Fruit fly (Drosophila melanogaster) whole organism, prepupa: ENCODE results near the gene CG33796.

Experiments used
- Blimp-1 ChIP-seq: fragments of 200-800 bp; sonication (Bioruptor generic); optimal IDR thresholded peaks from 3 replicates; lab custom pipeline; 2017; ENCODE audit warnings: missing biosample characterization, missing genetic modification characterization, mild to moderate bottlenecking, moderate library complexity, missing genetic modification reagents
- CG10631 ChIP-seq: fragments of 200-800 bp; sonication (Bioruptor generic); optimal IDR thresholded peaks from 2 replicates; lab custom pipeline; 2016; ENCODE audit warnings: missing biosample characterization, missing genetic modification characterization
- CG10669 ChIP-seq: fragments of 200-800 bp; sonication (Bioruptor generic); optimal IDR thresholded peaks from 3 replicates; lab custom pipeline; 2018; ENCODE audit warnings: missing biosample characterization, mild to moderate bottlenecking, missing genetic modification characterization, moderate library complexity
- CG11762 ChIP-seq: fragments of 200-800 bp; sonication (Bioruptor generic); optimal IDR thresholded peaks from 3 replicates; lab custom pipeline; 2016; ENCODE audit warnings: missing biosample characterization, missing genetic modification characterization; ENCODE audit not compliant: insufficient read depth
- CG11902 ChIP-seq: fragments of 200-800 bp; sonication (Bioruptor generic); optimal IDR thresholded peaks from 3 replicates; lab custom pipeline; 2016; ENCODE audit warnings: missing biosample characterization, missing genetic modification characterization
- CG15336 ChIP-seq: fragments of 200-800 bp; sonication (Bioruptor generic); IDR thresholded peaks from 2 replicates; pipeline ENCODE4 v1.3.6; 2022; ENCODE audit warnings: missing biosample characterization, missing genetic modification characterization
- CG1621 ChIP-seq: fragments of 200-800 bp; sonication (Bioruptor generic); optimal IDR thresholded peaks from 3 replicates; lab custom pipeline; 2018; ENCODE audit warnings: missing biosample characterization, mild to moderate bottlenecking, missing genetic modification characterization
- CG16779 ChIP-seq: fragments of 200-800 bp; sonication (Bioruptor generic); optimal IDR thresholded peaks from 3 replicates; lab custom pipeline; 2017; ENCODE audit warnings: missing biosample characterization, mild to moderate bottlenecking, missing genetic modification characterization
- CG32006 ChIP-seq: fragments of 200-800 bp; sonication (Bioruptor generic); optimal IDR thresholded peaks from 3 replicates; lab custom pipeline; 2017; ENCODE audit warnings: missing biosample characterization, mild to moderate bottlenecking, missing genetic modification characterization
- CG3919 ChIP-seq: fragments of 200-800 bp; sonication (Bioruptor generic); optimal IDR thresholded peaks from 3 replicates; lab custom pipeline; 2016; ENCODE audit warnings: missing biosample characterization, missing genetic modification characterization
- CG4318 ChIP-seq: fragments of 200-800 bp; sonication (Bioruptor generic); optimal IDR thresholded peaks from 3 replicates; lab custom pipeline; 2017; ENCODE audit warnings: missing biosample characterization, mild to moderate bottlenecking, missing genetic modification characterization
- CG6163 ChIP-seq: fragments of 200-800 bp; sonication (Bioruptor generic); IDR thresholded peaks from 3 replicates; pipeline ENCODE4 v1.3.6; 2022; ENCODE audit warnings: missing biosample characterization, missing genetic modification characterization
- CG6276 ChIP-seq: fragments of 200-800 bp; sonication (Bioruptor generic); optimal IDR thresholded peaks from 2 replicates; lab custom pipeline; 2017; ENCODE audit warnings: missing biosample characterization, mild to moderate bottlenecking, missing genetic modification characterization
- CG6792 ChIP-seq: fragments of 200-800 bp; sonication (Bioruptor generic); optimal IDR thresholded peaks from 3 replicates; lab custom pipeline; 2016; ENCODE audit warnings: missing biosample characterization, missing genetic modification characterization
- CG6808 ChIP-seq: fragments of 200-800 bp; sonication (Bioruptor generic); optimal IDR thresholded peaks from 3 replicates; lab custom pipeline; 2017; ENCODE audit warnings: missing biosample characterization, missing genetic modification characterization, mild to moderate bottlenecking, moderate library complexity, missing genetic modification reagents
- CG6854 ChIP-seq: fragments of 200-800 bp; sonication (Bioruptor generic); optimal IDR thresholded peaks from 2 replicates; lab custom pipeline; 2017; ENCODE audit warnings: missing biosample characterization, mild to moderate bottlenecking, missing genetic modification characterization
- CG8319 ChIP-seq: fragments of 200-800 bp; sonication (Bioruptor generic); optimal IDR thresholded peaks from 3 replicates; lab custom pipeline; 2016; ENCODE audit warnings: missing biosample characterization, missing genetic modification characterization
- CG9139 ChIP-seq: fragments of 200-800 bp; sonication (Bioruptor generic); optimal IDR thresholded peaks from 3 replicates; lab custom pipeline; 2017; ENCODE audit warnings: missing biosample characterization, mild to moderate bottlenecking, missing genetic modification characterization
- Eip75B ChIP-seq: fragments of 200-800 bp; sonication (Bioruptor generic); optimal IDR thresholded peaks from 3 replicates; lab custom pipeline; 2016; ENCODE audit warnings: missing biosample characterization, missing genetic modification characterization
- Eip78C ChIP-seq: fragments of 200-800 bp; sonication (Bioruptor generic); peaks from one replicate; lab custom pipeline; 2016; ENCODE audit warnings: missing biosample characterization, missing genetic modification characterization
- Eip93F ChIP-seq: fragments of 200-800 bp; sonication (Bioruptor generic); optimal IDR thresholded peaks from 2 replicates; lab custom pipeline; 2016; ENCODE audit warnings: missing biosample characterization, mild to moderate bottlenecking, missing genetic modification characterization
- Ets96B ChIP-seq: fragments of 200-800 bp; optimal IDR thresholded peaks from 2 replicates; lab custom pipeline; 2019; ENCODE audit warnings: missing biosample characterization, mild to moderate bottlenecking, missing genetic modification characterization, moderate library complexity
- Hr38 ChIP-seq: sonication (Bioruptor generic); optimal IDR thresholded peaks from 2 replicates; lab custom pipeline; 2016; ENCODE audit warnings: missing biosample characterization, missing genetic modification characterization
- Hr39 ChIP-seq: fragments of 200-800 bp; sonication (Bioruptor generic); optimal IDR thresholded peaks from 2 replicates; lab custom pipeline; 2016; ENCODE audit warnings: missing biosample characterization, missing genetic modification characterization
- Hr4 ChIP-seq: fragments of 200-800 bp; sonication (Bioruptor generic); optimal IDR thresholded peaks from 3 replicates; lab custom pipeline; 2016; ENCODE audit warnings: missing biosample characterization, missing genetic modification characterization
- Lpt ChIP-seq: fragments of 200-800 bp; sonication (Bioruptor generic); optimal IDR thresholded peaks from 3 replicates; lab custom pipeline; 2016; ENCODE audit warnings: missing biosample characterization, missing genetic modification characterization
- Met ChIP-seq: fragments of 200-800 bp; sonication (Bioruptor generic); optimal IDR thresholded peaks from 3 replicates; lab custom pipeline; 2016; ENCODE audit warnings: missing biosample characterization, missing genetic modification characterization
- OdsH ChIP-seq: fragments of 200-800 bp; sonication (Bioruptor generic); optimal IDR thresholded peaks from 3 replicates; lab custom pipeline; 2016; ENCODE audit warnings: missing biosample characterization, missing genetic modification characterization
- Smox ChIP-seq: fragments of 200-800 bp; sonication (Bioruptor generic); optimal IDR thresholded peaks from 3 replicates; lab custom pipeline; 2016; ENCODE audit warnings: missing biosample characterization, missing genetic modification characterization
- Sox102F ChIP-seq: fragments of 200-800 bp; sonication (Bioruptor generic); optimal IDR thresholded peaks from 2 replicates; lab custom pipeline; 2016; ENCODE audit warnings: missing biosample characterization, mild to moderate bottlenecking, missing genetic modification characterization
- Sox14 ChIP-seq: fragments of 200-800 bp; sonication (Bioruptor generic); optimal IDR thresholded peaks from 3 replicates; lab custom pipeline; 2016; ENCODE audit warnings: missing biosample characterization, missing genetic modification characterization
- Sox15 ChIP-seq: fragments of 200-800 bp; sonication (Bioruptor generic); optimal IDR thresholded peaks from 3 replicates; lab custom pipeline; 2016; ENCODE audit warnings: missing biosample characterization, missing genetic modification characterization
- achi ChIP-seq: fragments of 200-800 bp; sonication (Bioruptor generic); optimal IDR thresholded peaks from 3 replicates; lab custom pipeline; 2016; ENCODE audit warnings: missing biosample characterization, missing genetic modification characterization
- cyc ChIP-seq: fragments of 200-800 bp; sonication (Bioruptor generic); optimal IDR thresholded peaks from 3 replicates; lab custom pipeline; 2016; ENCODE audit warnings: missing biosample characterization, missing genetic modification characterization
- dac ChIP-seq: fragments of 200-800 bp; sonication (Bioruptor generic); optimal IDR thresholded peaks from 2 replicates; lab custom pipeline; 2017; ENCODE audit warnings: missing biosample characterization, mild to moderate bottlenecking, missing genetic modification characterization
- dsx ChIP-seq: fragments of 200-800 bp; optimal IDR thresholded peaks from 3 replicates; lab custom pipeline; 2019; ENCODE audit warnings: missing biosample characterization, mild to moderate bottlenecking, missing genetic modification characterization, moderate library complexity; ENCODE audit not compliant: poor library complexity, severe bottlenecking
- eg ChIP-seq: fragments of 200-800 bp; sonication (Bioruptor generic); IDR thresholded peaks from 3 replicates; pipeline ENCODE4 v1.3.6; 2022; ENCODE audit warnings: missing biosample characterization, missing genetic modification characterization
- esn ChIP-seq: fragments of 200-800 bp; sonication (Bioruptor generic); optimal IDR thresholded peaks from 2 replicates; lab custom pipeline; 2016; ENCODE audit warnings: missing biosample characterization, mild to moderate bottlenecking, missing genetic modification characterization, moderate library complexity
- fd85E ChIP-seq: fragments of 200-800 bp; sonication (Bioruptor generic); optimal IDR thresholded peaks from 3 replicates; lab custom pipeline; 2016; ENCODE audit warnings: missing biosample characterization, missing genetic modification characterization
- fkh ChIP-seq: fragments of 200-800 bp; sonication (Bioruptor generic); optimal IDR thresholded peaks from 3 replicates; lab custom pipeline; 2017; ENCODE audit warnings: missing biosample characterization, mild to moderate bottlenecking, missing genetic modification characterization, moderate library complexity
- lz ChIP-seq: fragments of 200-800 bp; sonication (Bioruptor generic); optimal IDR thresholded peaks from 3 replicates; lab custom pipeline; 2016; ENCODE audit warnings: missing biosample characterization, missing genetic modification characterization
- net ChIP-seq: fragments of 200-800 bp; sonication (Bioruptor generic); optimal IDR thresholded peaks from 3 replicates; lab custom pipeline; 2016; ENCODE audit warnings: missing biosample characterization, missing genetic modification characterization
- pdm3 ChIP-seq: fragments of 200-800 bp; sonication (Bioruptor generic); optimal IDR thresholded peaks from 3 replicates; lab custom pipeline; 2016; ENCODE audit warnings: missing biosample characterization, missing genetic modification characterization
- salr ChIP-seq, 2 experiments: fragments of 200-800 bp; sonication (Bioruptor generic); optimal IDR thresholded peaks; 3 replicates each; lab custom pipeline; 2016 to 2018; ENCODE audit warnings: missing biosample characterization in 2 of 2, missing genetic modification characterization in 2 of 2, mild to moderate bottlenecking in 1 of 2
- ss ChIP-seq, 2 experiments: fragments of 200-800 bp; sonication (Bioruptor generic); optimal IDR thresholded peaks; 2 replicates in 1 of 2; 3 replicates in 1 of 2; lab custom pipeline; 2017 to 2018; ENCODE audit warnings: mild to moderate bottlenecking in 2 of 2, missing biosample characterization in 2 of 2, missing genetic modification characterization in 2 of 2, moderate library complexity in 1 of 2
- svp ChIP-seq: fragments of 200-800 bp; sonication (Bioruptor generic); peaks from one replicate; lab custom pipeline; 2016; ENCODE audit warnings: missing biosample characterization, missing genetic modification characterization
- topi ChIP-seq: fragments of 200-800 bp; sonication (Bioruptor generic); optimal IDR thresholded peaks from 3 replicates; lab custom pipeline; 2016; ENCODE audit warnings: missing biosample characterization, missing genetic modification characterization
- vri ChIP-seq: fragments of 200-800 bp; sonication (Bioruptor generic); optimal IDR thresholded peaks from 3 replicates; lab custom pipeline; 2016; ENCODE audit warnings: missing biosample characterization, mild to moderate bottlenecking, missing genetic modification characterization

CG33796 gene

DNA sequence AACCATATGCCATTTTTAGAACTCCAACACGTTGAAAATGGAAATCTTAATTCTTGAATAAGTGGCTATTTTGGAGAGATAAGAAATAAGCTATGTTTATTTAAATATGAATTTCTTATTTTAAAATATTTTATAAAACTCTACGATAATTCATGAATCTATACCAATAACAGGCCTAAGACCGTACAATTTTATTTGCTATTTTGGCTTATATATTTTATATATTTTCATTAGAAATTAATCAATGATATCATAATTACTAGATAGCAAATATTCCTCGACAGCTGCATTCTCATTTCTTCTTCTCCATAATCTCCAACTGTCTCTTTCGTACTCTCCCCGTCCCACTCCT, 42.0 kb upstream of the CG33796 start (continued):
- TF ChIP-seq topi (GFP tag; lab: Kevin White, UChicago) (peak; percentile 25), CG32006 (GFP tag; lab: Kevin White, UChicago) (peak; percentile 47)
- TF ChIP-seq, all 60 proteins: peak for 18

- TF ChIP-seq fkh (no peak), CG6854 (GFP tag; lab: Kevin White, UChicago) (peak; percentile 17), Sox15 (GFP tag; lab: Kevin White, UChicago) (peak; percentile 58), fd85E (GFP tag; lab: Kevin White, UChicago) (no peak), ss (GFP tag; optimal IDR thresholded peaks at IDR 0.05; lab: Kevin White, UChicago) (peak; percentile 53 to 55), Ets96B (peak; percentile 78), Hr38 (GFP tag; lab: Kevin White, UChicago) (no peak), Lpt (GFP tag; lab: Kevin White, UChicago) (peak; percentile 55), CG10631 (GFP tag; lab: Kevin White, UChicago) (peak; percentile 84), CG8319 (peak; percentile 53), CG15336 (peak; percentile 71), topi (GFP tag; lab: Kevin White, UChicago) (peak; percentile 56), dac (GFP tag; lab: Kevin White, UChicago) (peak; percentile 83), OdsH (GFP tag; lab: Kevin White, UChicago) (peak; percentile 87), Hr39 (GFP tag; lab: Kevin White, UChicago) (peak; percentile 55), CG32006 (GFP tag; lab: Kevin White, UChicago) (peak; percentile 97), cyc (peak; percentile 38), Eip75B (peak; percentile 69), Hr4 (GFP tag; lab: Kevin White, UChicago) (peak; percentile 86), CG10669 (GFP tag; lab: Kevin White, UChicago) (peak; percentile 81), achi (GFP tag; lab: Kevin White, UChicago) (peak; percentile 81), CG3919 (peak; percentile 41), Sox102F (peak; percentile 53), Eip93F (GFP tag; lab: Kevin White, UChicago) (no peak), Eip78C (GFP tag; lab: Kevin White, UChicago) (peak; percentile 84), CG6163 (peak; percentile 74), CG1621 (peak; percentile 47), CG16779 (tag; lab: Kevin White, UChicago) (peak; percentile 51), Sox14 (GFP tag; lab: Kevin White, UChicago) (peak; percentile 73), CG4318 (peak; percentile 90), svp (peak; percentile 70), dsx (peak; percentile 89), vri (GFP tag; lab: Kevin White, UChicago) (peak; percentile 13), Blimp-1 (GFP tag; lab: Kevin White, UChicago) (no peak), CG11902 (GFP tag; lab: Kevin White, UChicago) (peak; percentile 50), CG11762 (GFP tag; lab: Kevin White, UChicago) (peak; percentile 32), eg (GFP tag; lab: Robert Waterston, UW) (peak; percentile 55; the same call in 2 of the 3 replicates), CG6792 (GFP tag; lab: Kevin White, UChicago) (peak; percentile 79), pdm3 (peak; percentile 78), CG6276 (GFP tag; lab: Kevin White, UChicago) (peak; percentile 90), esn (peak; percentile 71), Met (GFP tag; lab: Kevin White, UChicago) (peak; percentile 78), salr (GFP tag; optimal IDR thresholded peaks at IDR 0.05; lab: Kevin White, UChicago) (peak; percentile 16 to 95), CG9139 (GFP tag; lab: Kevin White, UChicago) (no peak), CG6808 (GFP tag; lab: Kevin White, UChicago) (peak; percentile 64), Smox (peak; percentile 55), lz (GFP tag; lab: Kevin White, UChicago) (peak; percentile 71), net (peak; percentile 86)
These were observed 41.4 kb upstream of the CG33796 start for dm6 chr3L:16211156-16211935.
